Fruit fly (Drosophila melanogaster) whole organism: Measurements from ENCODE around the gene PolA2.

ENCODE experiments used
- pan ChIP-seq: fragments of >200 bp; optimal IDR thresholded peaks from 2 replicates; lab custom pipeline; 2017
- usp ChIP-seq: fragments of >200 bp; optimal IDR thresholded peaks from 2 replicates; lab custom pipeline; 2017; ENCODE audit warnings: missing biosample characterization, missing genetic modification characterization, mixed read lengths

DNA sequence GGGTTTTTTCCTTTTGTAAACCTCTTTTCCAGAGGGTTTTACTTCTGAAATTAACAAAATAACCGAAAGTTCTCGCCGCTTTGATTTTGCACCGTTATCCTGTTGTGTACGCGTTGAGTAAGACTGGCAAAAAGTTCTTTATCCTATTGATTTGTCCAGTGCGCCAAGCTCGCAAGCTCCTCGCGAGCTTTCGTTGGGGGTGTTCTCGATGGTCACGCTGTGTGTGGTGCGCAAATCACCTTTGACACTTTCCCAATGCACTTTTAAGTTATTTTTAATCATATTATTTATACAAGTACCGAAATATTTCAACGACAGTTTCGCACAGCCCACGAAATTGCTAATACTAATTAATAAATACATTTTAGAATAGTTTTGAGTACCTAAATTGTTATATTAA, 983 bp upstream of the PolA2 start:
- TF ChIP-seq pan (no peak), usp (GFP tag; lab: Kevin White, UChicago) (no peak)
